Fruit fly (Drosophila melanogaster) whole organism, adult: Measurements from ENCODE around the gene CG8891.

ENCODE experiments used
- CG33017 ChIP-seq: fragments of 200-800 bp; sonication (Bioruptor generic); optimal IDR thresholded peaks from 2 replicates; lab custom pipeline; 2018; ENCODE audit warnings: missing biosample characterization, mild to moderate bottlenecking, missing genetic modification characterization, moderate library complexity
- CG5204 ChIP-seq: fragments of 200-800 bp; sonication (Bioruptor generic); optimal IDR thresholded peaks from 2 replicates; lab custom pipeline; 2016; ENCODE audit warnings: missing biosample characterization, missing genetic modification characterization
- pad ChIP-seq: fragments of 200-800 bp; sonication (Bioruptor generic); optimal IDR thresholded peaks from 3 replicates; lab custom pipeline; 2017; ENCODE audit warnings: missing biosample characterization, missing genetic modification characterization, mild to moderate bottlenecking, moderate library complexity, missing genetic modification reagents

dm6 chr2L:4958111-4958510, 21.1 kb downstream of the CG8891 start, which contains the start of gene CG34124:
- TF ChIP-seq CG33017 (no peak), CG5204 (GFP tag; lab: Kevin White, UChicago) (no peak), pad (GFP tag; lab: Kevin White, UChicago) (no peak)
